Fruit fly (Drosophila melanogaster) whole organism: ENCODE measurements around the gene Polr1F.

Experiments used
- CG8478 ChIP-seq: fragments of >200 bp; optimal IDR thresholded peaks from 2 replicates; lab custom pipeline; 2018; ENCODE audit warnings: inconsistent platforms
- Dll ChIP-seq: fragments of >200 bp; optimal IDR thresholded peaks from 2 replicates; lab custom pipeline; 2017
- EcR ChIP-seq, 2 experiments: fragments of >200 bp; optimal IDR thresholded peaks; 2 replicates each; lab custom pipeline; 2017; ENCODE audit warnings: missing biosample characterization in 2 of 2, missing genetic modification characterization in 2 of 2, missing genetic modification reagents in 2 of 2
- pan ChIP-seq: fragments of >200 bp; optimal IDR thresholded peaks from 2 replicates; lab custom pipeline; 2017
- psq ChIP-seq: fragments of >200 bp; optimal IDR thresholded peaks from 2 replicates; lab custom pipeline; 2017
- usp ChIP-seq: fragments of >200 bp; optimal IDR thresholded peaks from 2 replicates; lab custom pipeline; 2017; ENCODE audit warnings: missing biosample characterization, missing genetic modification characterization, mixed read lengths

The Polr1F gene

DNA sequence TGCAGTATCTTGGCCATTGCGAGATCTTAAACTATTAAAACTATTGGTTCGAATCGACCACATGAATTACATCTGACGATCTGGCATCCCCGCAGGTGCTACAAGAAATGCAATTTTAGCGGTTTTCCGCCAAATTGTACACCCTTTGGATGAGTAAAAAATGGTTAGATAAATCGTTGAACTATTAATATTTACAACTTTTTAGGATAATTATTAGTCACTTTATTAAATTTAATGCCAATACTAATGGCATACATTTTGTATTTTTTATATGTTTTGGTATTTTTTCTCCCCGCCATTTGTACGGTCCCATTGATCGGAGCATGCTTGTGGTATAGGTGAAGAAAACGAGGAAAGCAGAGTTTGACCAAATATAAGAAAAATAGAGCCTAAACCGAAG is at the start of gene Polr1F, which contains the start of gene Rat1:
Gene Polr1F (minus strand): TSS at position 84 of the 400 bp plus-strand sequence.
Gene Rat1 (plus strand): TSS at position 323 of the 400 bp plus-strand sequence.
- TF ChIP-seq CG8478 (lab: Kevin White, UChicago), result no peak
- no peak for TF ChIP-seq pan
- TF ChIP-seq Dll (lab: Kevin White, UChicago), result no peak
- no peak for TF ChIP-seq psq
- TF ChIP-seq EcR (GFP tag; optimal IDR thresholded peaks at IDR 0.05; lab: Kevin White, UChicago), result no peak
- TF ChIP-seq usp, result no peak

dm6 chr2L:6956725-6957124 is 49.1 kb upstream of the Polr1F start, which contains the start of the genes CG13775 and CG3430:
TSS of gene CG13775 (minus strand) at chr2L:6956950.
TSS of gene CG3430 (plus strand) at chr2L:6957008.
- TF ChIP-seq CG8478 (lab: Kevin White, UChicago) (no peak), psq (no peak), Dll (lab: Kevin White, UChicago) (no peak), EcR (GFP tag; optimal IDR thresholded peaks at IDR 0.05; lab: Kevin White, UChicago) (no peak), usp (no peak), pan (no peak)

DNA sequence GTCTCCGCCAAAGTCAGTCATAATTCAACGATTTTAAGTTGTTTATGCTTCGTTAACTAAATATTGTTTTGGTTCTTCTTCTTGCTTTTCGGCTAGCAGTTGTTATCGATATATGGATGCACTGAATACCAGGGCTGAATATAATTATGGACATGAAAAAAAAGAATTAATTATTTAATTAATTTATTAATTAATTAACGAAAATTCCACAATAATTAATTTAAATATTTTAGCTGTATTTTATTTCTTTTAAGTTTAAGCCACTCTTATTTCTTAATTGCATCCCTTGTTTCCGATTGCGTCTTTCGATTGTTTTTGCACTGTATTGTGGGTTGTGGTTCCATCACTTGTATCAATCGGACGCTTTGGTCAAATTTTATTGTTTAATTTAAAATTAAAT is 42.5 kb upstream of the Polr1F start, which contains the start of the genes Gas41 and SA1:
Gene Gas41 (minus strand): TSS at position 112 of the 400 bp plus-strand sequence.
Gene SA1 (plus strand): TSS at position 326 of the 400 bp plus-strand sequence.
- no peak for TF ChIP-seq CG8478 (lab: Kevin White, UChicago)
- TF ChIP-seq EcR (GFP tag; optimal IDR thresholded peaks at IDR 0.05; lab: Kevin White, UChicago), result no peak
- no peak for TF ChIP-seq usp
- no peak for TF ChIP-seq Dll (lab: Kevin White, UChicago)
- TF ChIP-seq pan, result no peak
- TF ChIP-seq psq, result no peak

DNA sequence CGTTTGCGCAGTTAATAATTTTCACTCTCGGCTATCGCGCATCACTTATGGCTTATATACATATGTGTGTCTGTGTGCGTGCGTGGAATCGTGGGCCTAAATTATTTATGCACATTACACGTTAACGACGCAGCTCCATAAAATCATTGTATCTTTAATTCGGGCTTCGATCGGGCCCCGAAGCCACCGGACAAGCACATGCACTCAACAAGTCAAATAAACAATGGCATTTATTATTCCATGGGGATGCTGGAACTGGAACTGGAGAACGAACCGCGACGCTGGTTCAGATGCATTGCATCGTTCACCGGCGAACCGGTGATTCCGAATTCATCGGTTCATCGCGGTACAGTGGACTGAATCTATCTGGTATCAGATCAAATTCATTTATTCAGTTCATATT is 40.9 kb upstream of the Polr1F start, which contains the start of gene ihog:
Gene ihog (minus strand): TSS at position 269 of the 403 bp plus-strand sequence.
- no peak for TF ChIP-seq CG8478 (lab: Kevin White, UChicago)

DNA sequence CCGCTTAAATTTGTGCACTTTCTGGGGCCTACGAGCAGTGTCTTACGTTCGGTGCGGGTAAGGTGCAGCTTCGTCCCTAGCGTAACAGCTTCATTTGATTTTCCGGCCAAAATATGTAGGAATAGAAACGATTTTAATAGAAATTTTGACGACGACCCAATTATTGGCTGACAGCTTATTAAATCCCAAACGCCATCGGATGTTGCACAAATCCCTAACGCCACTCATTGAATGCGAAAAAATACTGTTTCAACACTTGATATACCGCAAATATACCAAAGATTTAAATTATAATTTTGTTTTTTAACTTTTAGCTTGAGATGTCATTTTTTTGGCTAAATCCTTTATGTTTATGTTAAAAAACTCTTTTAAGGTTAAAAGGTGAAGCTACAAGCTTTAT is 37.4 kb upstream of the Polr1F start, which contains the start of gene Fgop2:
Gene Fgop2 (minus strand): TSS at position 202 of the 400 bp plus-strand sequence.
- TF ChIP-seq EcR (GFP tag; optimal IDR thresholded peaks at IDR 0.05; lab: Kevin White, UChicago) (no peak), Dll (lab: Kevin White, UChicago) (no peak), pan (no peak), CG8478 (lab: Kevin White, UChicago) (no peak), usp (no peak), psq (no peak)

DNA sequence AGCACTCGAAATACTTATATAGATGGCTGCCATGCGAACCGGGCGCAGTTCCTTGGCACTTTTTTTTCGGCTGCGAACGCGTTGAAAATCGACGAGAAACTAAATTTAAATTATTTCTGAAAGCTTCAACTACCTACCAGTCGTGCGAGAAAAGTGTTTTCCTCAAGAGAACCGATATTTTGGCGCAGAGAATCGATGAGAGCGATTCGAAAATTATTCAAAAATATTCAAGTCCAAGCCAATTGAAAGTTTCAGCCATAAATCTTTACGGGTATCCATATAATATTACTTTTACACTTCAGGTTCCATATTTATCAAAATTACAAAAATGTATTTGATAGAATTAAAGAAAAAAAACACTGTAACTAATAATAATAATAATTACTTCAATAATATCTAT is 35.1 kb upstream of the Polr1F start, which contains the start of gene CG18304:
Gene CG18304 (minus strand): TSS at position 101 of the 400 bp plus-strand sequence.
- TF ChIP-seq pan (no peak), EcR (GFP tag; optimal IDR thresholded peaks at IDR 0.05; lab: Kevin White, UChicago) (no peak), CG8478 (lab: Kevin White, UChicago) (no peak), Dll (lab: Kevin White, UChicago) (no peak), psq (no peak), usp (no peak)

DNA sequence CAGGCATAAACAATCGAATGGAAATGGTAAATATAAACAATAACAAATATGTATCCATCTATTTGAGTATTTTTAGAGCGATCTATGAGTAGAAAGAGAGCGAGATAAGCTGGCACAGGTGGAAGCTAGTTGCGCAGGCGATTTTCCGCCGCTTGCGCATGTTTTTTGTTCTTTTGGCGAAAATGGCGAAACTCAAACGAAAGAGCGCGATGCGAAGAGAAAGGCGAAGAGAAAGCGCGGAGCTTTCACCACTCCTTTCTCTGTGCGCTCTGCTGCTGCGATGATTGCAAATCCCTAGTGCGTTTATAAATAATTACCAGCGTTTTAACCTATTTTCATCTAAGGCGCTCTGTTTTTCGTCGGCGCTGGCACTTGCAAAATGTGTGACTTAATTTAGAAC is 34.1 kb upstream of the Polr1F start:
- TF ChIP-seq pan (no peak), CG8478 (lab: Kevin White, UChicago) (no peak), psq (no peak), usp (no peak), EcR (GFP tag; optimal IDR thresholded peaks at IDR 0.05; lab: Kevin White, UChicago) (no peak), Dll (lab: Kevin White, UChicago) (no peak)

DNA sequence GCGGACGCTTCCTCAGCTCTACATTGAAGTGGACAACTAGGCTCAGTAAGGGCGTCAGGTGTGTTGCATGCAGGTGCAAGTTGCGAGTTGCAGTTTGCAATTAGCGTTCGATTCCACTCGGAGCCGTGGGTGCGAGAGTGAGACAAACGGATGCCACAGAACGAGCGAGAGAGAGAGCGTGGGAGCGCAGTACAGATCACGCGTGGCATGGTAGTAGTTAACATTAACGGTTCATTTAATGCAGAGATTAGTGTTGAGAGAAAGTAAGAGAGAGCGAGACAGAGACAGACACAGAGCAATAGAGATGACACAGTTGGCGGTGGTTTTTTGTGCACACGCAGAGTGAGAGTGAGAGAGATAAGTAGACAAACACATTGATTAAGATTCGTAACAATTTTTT is 32.1 kb upstream of the Polr1F start:
- TF ChIP-seq Dll (lab: Kevin White, UChicago) (no peak), usp (no peak)

DNA sequence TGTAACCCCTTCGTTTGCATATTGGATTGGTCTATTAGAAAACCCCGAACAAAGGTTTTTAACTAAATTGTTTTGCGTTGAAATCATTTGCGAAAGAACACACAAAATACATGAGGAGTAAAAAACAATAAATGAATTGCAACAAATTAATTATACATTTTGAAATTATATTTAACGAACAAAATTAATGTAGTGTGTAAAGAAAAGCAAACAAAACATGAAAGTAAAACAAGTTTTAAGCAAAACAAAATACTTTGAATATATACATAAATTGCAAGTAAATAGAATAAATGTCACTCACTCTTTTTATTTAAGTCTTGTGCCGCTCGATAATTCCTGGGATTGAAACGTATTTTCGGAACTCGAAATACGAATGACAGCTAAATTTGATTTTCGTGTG is 24.2 kb upstream of the Polr1F start, which contains the start of gene CG43232:
Gene CG43232 (plus strand): TSS at position 301 of the 400 bp plus-strand sequence.
- no peak for TF ChIP-seq psq
- no peak for TF ChIP-seq EcR (GFP tag; optimal IDR thresholded peaks at IDR 0.05; lab: Kevin White, UChicago)
- no peak for TF ChIP-seq pan
- no peak for TF ChIP-seq Dll (lab: Kevin White, UChicago)
- no peak for TF ChIP-seq usp
- TF ChIP-seq CG8478 (lab: Kevin White, UChicago), result no peak

DNA sequence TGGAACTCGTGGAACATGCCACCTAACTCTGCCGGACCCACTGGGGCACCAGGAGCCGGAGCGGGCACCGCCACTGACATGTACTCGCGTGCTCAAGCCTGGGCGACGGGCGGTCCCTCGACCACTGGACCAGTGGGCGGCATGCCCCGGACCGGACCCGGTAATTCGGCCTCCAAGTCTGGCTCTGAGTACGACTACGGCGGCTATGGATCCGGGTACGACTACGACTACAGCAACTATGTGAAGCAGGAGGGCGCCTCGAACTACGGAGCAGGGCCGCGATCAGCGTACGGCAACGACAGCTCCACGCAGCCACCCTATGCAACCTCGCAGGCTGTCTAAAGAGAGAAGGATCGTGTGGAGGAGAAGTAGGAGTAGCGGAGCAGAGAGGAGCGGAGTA is 17.5 kb upstream of the Polr1F start:
- TF ChIP-seq Dll (lab: Kevin White, UChicago) (no peak), pan (no peak), EcR (GFP tag; optimal IDR thresholded peaks at IDR 0.05; lab: Kevin White, UChicago) (no peak), CG8478 (lab: Kevin White, UChicago) (no peak), psq (no peak)

- no peak for TF ChIP-seq pan
- no peak for TF ChIP-seq psq
- no peak for TF ChIP-seq usp
- no peak for TF ChIP-seq EcR (GFP tag; optimal IDR thresholded peaks at IDR 0.05; lab: Kevin White, UChicago)
- TF ChIP-seq Dll (lab: Kevin White, UChicago), result no peak
- no peak for TF ChIP-seq CG8478 (lab: Kevin White, UChicago)
Observed at dm6 chr2L:6922091-6922753, 14.6 kb upstream of the Polr1F start.

DNA sequence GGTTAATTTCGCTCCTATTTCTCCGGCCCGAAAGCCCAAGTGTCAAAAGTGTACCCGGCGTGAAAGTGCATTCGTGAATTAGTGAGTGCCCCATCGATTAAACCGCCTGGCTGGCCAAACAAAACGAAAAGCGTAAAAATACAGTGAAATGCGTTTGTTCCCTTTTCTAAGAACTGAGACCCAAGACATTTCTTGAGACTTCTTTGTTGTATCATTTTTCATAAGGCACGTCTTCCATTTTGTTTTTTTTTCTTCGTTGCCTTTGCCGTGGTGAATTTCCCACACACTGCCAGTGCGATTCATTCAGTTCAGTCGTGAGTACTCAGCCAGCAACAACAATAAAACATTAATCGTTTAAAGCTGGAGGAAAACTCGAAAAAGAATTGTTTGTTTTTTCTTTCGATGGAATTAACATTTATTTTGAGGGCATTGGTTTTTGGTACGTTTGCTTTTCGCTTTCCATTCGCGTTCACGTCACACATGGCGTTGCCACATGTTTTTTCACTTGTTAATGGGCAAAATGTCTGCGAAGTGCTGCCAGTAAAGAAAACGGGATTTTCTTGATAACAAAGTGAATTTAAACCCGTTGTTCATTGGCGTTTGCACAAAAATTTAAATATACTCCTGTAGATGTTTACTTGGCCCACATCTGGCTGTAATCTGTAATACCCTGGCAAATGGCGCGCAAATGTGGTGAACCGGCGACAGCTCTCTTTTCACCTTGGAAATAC is 13.9 kb upstream of the Polr1F start:
- TF ChIP-seq psq, result no peak
- TF ChIP-seq pan, result no peak
- TF ChIP-seq CG8478 (lab: Kevin White, UChicago), result no peak
- no peak for TF ChIP-seq EcR (GFP tag; optimal IDR thresholded peaks at IDR 0.05; lab: Kevin White, UChicago)
- TF ChIP-seq usp, result no peak
- TF ChIP-seq Dll (lab: Kevin White, UChicago), result no peak
